Fruit fly (Drosophila melanogaster) whole organism, prepupa: ENCODE measurements around the gene Fancl.
A peak's percentile ranks its signal among the peaks of the same experiment; 100 is the strongest.

Experiments
- Blimp-1 ChIP-seq: fragments of 200-800 bp; sonication (Bioruptor generic); optimal IDR thresholded peaks from 3 replicates; lab custom pipeline; 2017; ENCODE audit warnings: missing biosample characterization, missing genetic modification characterization, mild to moderate bottlenecking, moderate library complexity, missing genetic modification reagents
- CG10631 ChIP-seq: fragments of 200-800 bp; sonication (Bioruptor generic); optimal IDR thresholded peaks from 2 replicates; lab custom pipeline; 2016; ENCODE audit warnings: missing biosample characterization, missing genetic modification characterization
- CG10669 ChIP-seq: fragments of 200-800 bp; sonication (Bioruptor generic); optimal IDR thresholded peaks from 3 replicates; lab custom pipeline; 2018; ENCODE audit warnings: missing biosample characterization, mild to moderate bottlenecking, missing genetic modification characterization, moderate library complexity
- CG11294 ChIP-seq: fragments of 200-800 bp; sonication (Bioruptor generic); IDR thresholded peaks from 2 replicates; pipeline ENCODE4 v1.3.6; 2022; ENCODE audit warnings: missing biosample characterization, missing genetic modification characterization
- CG11762 ChIP-seq: fragments of 200-800 bp; sonication (Bioruptor generic); optimal IDR thresholded peaks from 3 replicates; lab custom pipeline; 2016; ENCODE audit warnings: missing biosample characterization, missing genetic modification characterization; ENCODE audit not compliant: insufficient read depth
- CG11902 ChIP-seq: fragments of 200-800 bp; sonication (Bioruptor generic); optimal IDR thresholded peaks from 3 replicates; lab custom pipeline; 2016; ENCODE audit warnings: missing biosample characterization, missing genetic modification characterization
- CG15336 ChIP-seq: fragments of 200-800 bp; sonication (Bioruptor generic); IDR thresholded peaks from 2 replicates; pipeline ENCODE4 v1.3.6; 2022; ENCODE audit warnings: missing biosample characterization, missing genetic modification characterization
- CG16779 ChIP-seq: fragments of 200-800 bp; sonication (Bioruptor generic); optimal IDR thresholded peaks from 3 replicates; lab custom pipeline; 2017; ENCODE audit warnings: missing biosample characterization, mild to moderate bottlenecking, missing genetic modification characterization
- CG3032 ChIP-seq: fragments of 200-800 bp; optimal IDR thresholded peaks from 2 replicates; lab custom pipeline; 2019; ENCODE audit warnings: missing biosample characterization, mild to moderate bottlenecking, missing genetic modification characterization, moderate library complexity
- CG31627 ChIP-seq: fragments of 200-800 bp; sonication (Bioruptor generic); optimal IDR thresholded peaks from 3 replicates; lab custom pipeline; 2016; ENCODE audit warnings: missing biosample characterization, missing genetic modification characterization
- CG32006 ChIP-seq: fragments of 200-800 bp; sonication (Bioruptor generic); optimal IDR thresholded peaks from 3 replicates; lab custom pipeline; 2017; ENCODE audit warnings: missing biosample characterization, mild to moderate bottlenecking, missing genetic modification characterization
- CG6276 ChIP-seq: fragments of 200-800 bp; sonication (Bioruptor generic); optimal IDR thresholded peaks from 2 replicates; lab custom pipeline; 2017; ENCODE audit warnings: missing biosample characterization, mild to moderate bottlenecking, missing genetic modification characterization
- CG6854 ChIP-seq: fragments of 200-800 bp; sonication (Bioruptor generic); optimal IDR thresholded peaks from 2 replicates; lab custom pipeline; 2017; ENCODE audit warnings: missing biosample characterization, mild to moderate bottlenecking, missing genetic modification characterization
- CG7368 ChIP-seq: fragments of 200-800 bp; sonication (Bioruptor generic); optimal IDR thresholded peaks from 3 replicates; lab custom pipeline; 2016; ENCODE audit warnings: missing biosample characterization, missing genetic modification characterization
- CG8119 ChIP-seq: fragments of 200-800 bp; sonication (Bioruptor generic); IDR thresholded peaks from 3 replicates; pipeline ENCODE4 v1.3.6; 2022; ENCODE audit warnings: missing biosample characterization, missing genetic modification characterization
- CG8319 ChIP-seq: fragments of 200-800 bp; sonication (Bioruptor generic); optimal IDR thresholded peaks from 3 replicates; lab custom pipeline; 2016; ENCODE audit warnings: missing biosample characterization, missing genetic modification characterization
- CG8632 ChIP-seq: fragments of 200-800 bp; sonication (Bioruptor generic); optimal IDR thresholded peaks from 3 replicates; lab custom pipeline; 2016; ENCODE audit warnings: missing biosample characterization, missing genetic modification characterization
- CG9139 ChIP-seq: fragments of 200-800 bp; sonication (Bioruptor generic); optimal IDR thresholded peaks from 3 replicates; lab custom pipeline; 2017; ENCODE audit warnings: missing biosample characterization, mild to moderate bottlenecking, missing genetic modification characterization
- Eip75B ChIP-seq: fragments of 200-800 bp; sonication (Bioruptor generic); optimal IDR thresholded peaks from 3 replicates; lab custom pipeline; 2016; ENCODE audit warnings: missing biosample characterization, missing genetic modification characterization
- Eip78C ChIP-seq: fragments of 200-800 bp; sonication (Bioruptor generic); peaks from one replicate; lab custom pipeline; 2016; ENCODE audit warnings: missing biosample characterization, missing genetic modification characterization
- Eip93F ChIP-seq: fragments of 200-800 bp; sonication (Bioruptor generic); optimal IDR thresholded peaks from 2 replicates; lab custom pipeline; 2016; ENCODE audit warnings: missing biosample characterization, mild to moderate bottlenecking, missing genetic modification characterization
- Ets96B ChIP-seq: fragments of 200-800 bp; optimal IDR thresholded peaks from 2 replicates; lab custom pipeline; 2019; ENCODE audit warnings: missing biosample characterization, mild to moderate bottlenecking, missing genetic modification characterization, moderate library complexity
- Gug ChIP-seq: fragments of 200-800 bp; sonication (Bioruptor generic); IDR thresholded peaks from 2 replicates; pipeline ENCODE4 v1.3.6; 2022; ENCODE audit warnings: missing biosample characterization, missing genetic modification characterization
- Hr38 ChIP-seq: sonication (Bioruptor generic); optimal IDR thresholded peaks from 2 replicates; lab custom pipeline; 2016; ENCODE audit warnings: missing biosample characterization, missing genetic modification characterization
- Hr39 ChIP-seq: fragments of 200-800 bp; sonication (Bioruptor generic); optimal IDR thresholded peaks from 2 replicates; lab custom pipeline; 2016; ENCODE audit warnings: missing biosample characterization, missing genetic modification characterization
- Hr4 ChIP-seq: fragments of 200-800 bp; sonication (Bioruptor generic); optimal IDR thresholded peaks from 3 replicates; lab custom pipeline; 2016; ENCODE audit warnings: missing biosample characterization, missing genetic modification characterization
- Lpt ChIP-seq: fragments of 200-800 bp; sonication (Bioruptor generic); optimal IDR thresholded peaks from 3 replicates; lab custom pipeline; 2016; ENCODE audit warnings: missing biosample characterization, missing genetic modification characterization
- Met ChIP-seq: fragments of 200-800 bp; sonication (Bioruptor generic); optimal IDR thresholded peaks from 3 replicates; lab custom pipeline; 2016; ENCODE audit warnings: missing biosample characterization, missing genetic modification characterization
- Smox ChIP-seq: fragments of 200-800 bp; sonication (Bioruptor generic); optimal IDR thresholded peaks from 3 replicates; lab custom pipeline; 2016; ENCODE audit warnings: missing biosample characterization, missing genetic modification characterization
- Sox14 ChIP-seq: fragments of 200-800 bp; sonication (Bioruptor generic); optimal IDR thresholded peaks from 3 replicates; lab custom pipeline; 2016; ENCODE audit warnings: missing biosample characterization, missing genetic modification characterization
- Sox15 ChIP-seq: fragments of 200-800 bp; sonication (Bioruptor generic); optimal IDR thresholded peaks from 3 replicates; lab custom pipeline; 2016; ENCODE audit warnings: missing biosample characterization, missing genetic modification characterization
- achi ChIP-seq: fragments of 200-800 bp; sonication (Bioruptor generic); optimal IDR thresholded peaks from 3 replicates; lab custom pipeline; 2016; ENCODE audit warnings: missing biosample characterization, missing genetic modification characterization
- cyc ChIP-seq: fragments of 200-800 bp; sonication (Bioruptor generic); optimal IDR thresholded peaks from 3 replicates; lab custom pipeline; 2016; ENCODE audit warnings: missing biosample characterization, missing genetic modification characterization
- dsx ChIP-seq: fragments of 200-800 bp; optimal IDR thresholded peaks from 3 replicates; lab custom pipeline; 2019; ENCODE audit warnings: missing biosample characterization, mild to moderate bottlenecking, missing genetic modification characterization, moderate library complexity; ENCODE audit not compliant: poor library complexity, severe bottlenecking
- eg ChIP-seq: fragments of 200-800 bp; sonication (Bioruptor generic); IDR thresholded peaks from 3 replicates; pipeline ENCODE4 v1.3.6; 2022; ENCODE audit warnings: missing biosample characterization, missing genetic modification characterization
- esn ChIP-seq: fragments of 200-800 bp; sonication (Bioruptor generic); optimal IDR thresholded peaks from 2 replicates; lab custom pipeline; 2016; ENCODE audit warnings: missing biosample characterization, mild to moderate bottlenecking, missing genetic modification characterization, moderate library complexity
- fd59A ChIP-seq: fragments of 200-800 bp; sonication (Bioruptor generic); optimal IDR thresholded peaks from 2 replicates; lab custom pipeline; 2017; ENCODE audit warnings: missing biosample characterization, mild to moderate bottlenecking, missing genetic modification characterization, missing genetic modification reagents
- fkh ChIP-seq: fragments of 200-800 bp; sonication (Bioruptor generic); optimal IDR thresholded peaks from 3 replicates; lab custom pipeline; 2017; ENCODE audit warnings: missing biosample characterization, mild to moderate bottlenecking, missing genetic modification characterization, moderate library complexity
- net ChIP-seq: fragments of 200-800 bp; sonication (Bioruptor generic); optimal IDR thresholded peaks from 3 replicates; lab custom pipeline; 2016; ENCODE audit warnings: missing biosample characterization, missing genetic modification characterization
- salr ChIP-seq, 2 experiments: fragments of 200-800 bp; sonication (Bioruptor generic); optimal IDR thresholded peaks; 3 replicates each; lab custom pipeline; 2016 to 2018; ENCODE audit warnings: missing biosample characterization in 2 of 2, missing genetic modification characterization in 2 of 2, mild to moderate bottlenecking in 1 of 2
- ss ChIP-seq, 2 experiments: fragments of 200-800 bp; sonication (Bioruptor generic); optimal IDR thresholded peaks; 2 replicates in 1 of 2; 3 replicates in 1 of 2; lab custom pipeline; 2017 to 2018; ENCODE audit warnings: mild to moderate bottlenecking in 2 of 2, missing biosample characterization in 2 of 2, missing genetic modification characterization in 2 of 2, moderate library complexity in 1 of 2
- svp ChIP-seq: fragments of 200-800 bp; sonication (Bioruptor generic); peaks from one replicate; lab custom pipeline; 2016; ENCODE audit warnings: missing biosample characterization, missing genetic modification characterization
- topi ChIP-seq: fragments of 200-800 bp; sonication (Bioruptor generic); optimal IDR thresholded peaks from 3 replicates; lab custom pipeline; 2016; ENCODE audit warnings: missing biosample characterization, missing genetic modification characterization
- vri ChIP-seq: fragments of 200-800 bp; sonication (Bioruptor generic); optimal IDR thresholded peaks from 3 replicates; lab custom pipeline; 2016; ENCODE audit warnings: missing biosample characterization, mild to moderate bottlenecking, missing genetic modification characterization

The Fancl gene

dm6 chr3R:10048035-10048774 is 4.5 kb downstream of the Fancl start (continued):
- peak; percentile 65 for TF ChIP-seq Hr39 (GFP tag; lab: Kevin White, UChicago)
- TF ChIP-seq CG15336 (GFP tag; lab: Robert Waterston, UW): no peak
- no peak for TF ChIP-seq CG11294 (GFP tag; lab: Robert Waterston, UW)
- peak; percentile 34 for TF ChIP-seq Lpt (GFP tag; lab: Kevin White, UChicago)
- TF ChIP-seq CG32006: peak; percentile 87
- TF ChIP-seq CG11902 (GFP tag; lab: Kevin White, UChicago): no peak
- TF ChIP-seq CG16779: no peak
- TF ChIP-seq CG8632 (GFP tag; lab: Kevin White, UChicago): peak; percentile 62
- peak; percentile 31 for TF ChIP-seq CG10631
- TF ChIP-seq CG3032 (tag; lab: Kevin White, UChicago): peak; percentile 59
- TF ChIP-seq ss (GFP tag; optimal IDR thresholded peaks at IDR 0.05; lab: Kevin White, UChicago): peak in 1 of 2 experiments; percentile 63
- peak in 1 of 2 experiments; percentile 60 for TF ChIP-seq salr (GFP tag; optimal IDR thresholded peaks at IDR 0.05; lab: Kevin White, UChicago)
- peak; percentile 29 for TF ChIP-seq CG7368 (GFP tag; lab: Kevin White, UChicago)
- peak; percentile 28 for TF ChIP-seq fd59A
- peak; percentile 72 for TF ChIP-seq Sox14 (GFP tag; lab: Kevin White, UChicago)
- no peak for TF ChIP-seq Met (GFP tag; lab: Kevin White, UChicago)
- TF ChIP-seq Blimp-1: peak; percentile 47
- TF ChIP-seq fkh (GFP tag; lab: Kevin White, UChicago): no peak
- peak; percentile 69; the same call in 2 of the 3 replicates for TF ChIP-seq CG8119 (GFP tag; lab: Robert Waterston, UW)
- no peak for TF ChIP-seq CG9139
- peak; percentile 17 for TF ChIP-seq CG6854
- no peak for TF ChIP-seq Smox
- peak; percentile 62 for TF ChIP-seq CG11762
- peak; percentile 47 for TF ChIP-seq cyc (GFP tag; lab: Kevin White, UChicago)
- no peak for TF ChIP-seq Gug (GFP tag; lab: Robert Waterston, UW)
- peak; percentile 85 for TF ChIP-seq esn (GFP tag; lab: Kevin White, UChicago)
- peak; percentile 77 for TF ChIP-seq Hr4
- TF ChIP-seq Eip78C: peak; percentile 93
- TF ChIP-seq CG8319 (GFP tag; lab: Kevin White, UChicago): peak; percentile 59
- peak; percentile 57 for TF ChIP-seq CG10669 (GFP tag; lab: Kevin White, UChicago)
- TF ChIP-seq CG31627 (GFP tag; lab: Kevin White, UChicago): peak; percentile 57
- TF ChIP-seq, all 60 proteins: peak for 42

dm6 chr3R:10045343-10045742 is 7.3 kb downstream of the Fancl start, which contains the start of the genes CG11722 and mtTFB2:
CG11722 (minus strand) TSS chr3R:10045542.
mtTFB2 (plus strand) TSS chr3R:10045574.
- no peak for TF ChIP-seq achi (GFP tag; lab: Kevin White, UChicago)
- no peak for TF ChIP-seq Smox
- TF ChIP-seq Ets96B (tag; lab: Kevin White, UChicago): no peak
- peak; percentile 48 for TF ChIP-seq Eip78C
- TF ChIP-seq dsx (GFP tag; lab: Kevin White, UChicago): peak; percentile 1
- no peak for TF ChIP-seq eg (GFP tag; lab: Robert Waterston, UW)
- TF ChIP-seq CG10631: no peak
- no peak for TF ChIP-seq CG6276
- no peak for TF ChIP-seq CG11902 (GFP tag; lab: Kevin White, UChicago)
- TF ChIP-seq svp (GFP tag; lab: Kevin White, UChicago): no peak
- peak; percentile 42 for TF ChIP-seq vri (GFP tag; lab: Kevin White, UChicago)
- TF ChIP-seq fkh (GFP tag; lab: Kevin White, UChicago): peak; percentile 52
- TF ChIP-seq CG8632 (GFP tag; lab: Kevin White, UChicago): no peak
- TF ChIP-seq topi: peak; percentile 33
- TF ChIP-seq esn (GFP tag; lab: Kevin White, UChicago): peak; percentile 6
- TF ChIP-seq Eip93F (GFP tag; lab: Kevin White, UChicago): no peak
- TF ChIP-seq Eip75B (GFP tag; lab: Kevin White, UChicago): no peak
- no peak for TF ChIP-seq Hr38 (GFP tag; lab: Kevin White, UChicago)
- TF ChIP-seq Sox15 (GFP tag; lab: Kevin White, UChicago): no peak
- no peak for TF ChIP-seq net
